Fruit fly (Drosophila melanogaster): ENCODE data around the gene CG32262.

DNA sequence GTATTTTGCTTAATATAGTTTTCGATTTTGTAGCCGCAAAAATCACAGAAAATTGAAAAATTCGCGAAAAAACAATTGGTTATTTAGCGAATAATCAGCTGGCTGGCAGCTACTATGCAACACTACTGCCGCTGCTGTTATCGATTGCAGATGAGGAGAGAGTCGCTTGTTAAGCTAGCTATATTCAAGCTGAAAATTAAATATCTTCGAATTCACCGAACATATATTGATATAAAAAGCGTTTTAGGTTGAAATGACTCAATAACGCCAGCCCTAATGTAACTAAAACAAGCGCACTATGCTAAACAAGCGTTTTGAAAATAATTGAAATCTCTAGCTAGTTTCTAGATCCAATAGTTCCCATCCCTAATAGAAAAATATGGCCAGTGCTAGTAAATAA is 3.7 kb downstream of the CG32262 start, which contains the start of the genes CG32264, ntc and IntS10:
- TF ChIP-seq rn (GFP tag; IDR thresholded peaks at IDR 0.05) (no peak), EcR (GFP tag; optimal IDR thresholded peaks at IDR 0.05) (no peak), CG12605 (GFP tag; IDR thresholded peaks at IDR 0.05) (no peak), Pif1A (GFP tag; optimal IDR thresholded peaks at IDR 0.05) (no peak)
